Worm (Caenorhabditis elegans): ENCODE data around the gene ZC8.6.

The ZC8.6 gene

ce11 chrX:4976530-4976929 is 20.9 kb downstream of the ZC8.6 start, which contains the start of gene lfi-1:
lfi-1 (plus strand) TSS chrX:4976830.
- no peak for TF ChIP-seq nhr-12 (tag; optimal IDR thresholded peaks at IDR 0.05)
- TF ChIP-seq pha-4 (tag; optimal IDR thresholded peaks at IDR 0.05) = no peak
- TF ChIP-seq ham-2 (GFP tag; optimal IDR thresholded peaks at IDR 0.05) = no peak
- no peak for TF ChIP-seq lin-13 (tag; optimal IDR thresholded peaks at IDR 0.05)
- no peak for TF ChIP-seq nhr-2 (tag; optimal IDR thresholded peaks at IDR 0.05)
- TF ChIP-seq cnd-1 (tag; optimal IDR thresholded peaks at IDR 0.05) = no peak
- TF ChIP-seq mep-1 (tag; optimal IDR thresholded peaks at IDR 0.05) = no peak
- no peak for TF ChIP-seq sptf-1 (tag; optimal IDR thresholded peaks at IDR 0.05)

ce11 chrX:4974486-4974885 is 22.9 kb downstream of the ZC8.6 start:
- no peak for TF ChIP-seq ceh-39 (tag; optimal IDR thresholded peaks at IDR 0.05)
- TF ChIP-seq sptf-1 (tag; optimal IDR thresholded peaks at IDR 0.05) = no peak
- TF ChIP-seq ceh-83 (GFP tag; optimal IDR thresholded peaks at IDR 0.05) = no peak
- no peak for TF ChIP-seq snpc-4 (tag; optimal IDR thresholded peaks at IDR 0.05)
- no peak for TF ChIP-seq ces-1 (GFP tag; optimal IDR thresholded peaks at IDR 0.05)
- TF ChIP-seq lin-13 (tag; optimal IDR thresholded peaks at IDR 0.05) = no peak
- TF ChIP-seq elt-1 (tag; optimal IDR thresholded peaks at IDR 0.05; ENCODE audit: borderline replicate concordance, insufficient read depth) = no peak
- no peak for TF ChIP-seq nhr-12 (tag; optimal IDR thresholded peaks at IDR 0.05)
- TF ChIP-seq ceh-43 (GFP tag; optimal IDR thresholded peaks at IDR 0.05) = no peak
- TF ChIP-seq lsy-2 (tag; optimal IDR thresholded peaks at IDR 0.05) = no peak
- no peak for TF ChIP-seq sem-2 (GFP tag; optimal IDR thresholded peaks at IDR 0.05)
- TF ChIP-seq drap-1 (GFP tag; optimal IDR thresholded peaks at IDR 0.05) = no peak
- no peak for TF ChIP-seq unc-39 (tag; optimal IDR thresholded peaks at IDR 0.05)
- no peak for TF ChIP-seq elt-3 (tag; optimal IDR thresholded peaks at IDR 0.05)
- no peak for TF ChIP-seq mep-1 (tag; optimal IDR thresholded peaks at IDR 0.05)
- no peak for TF ChIP-seq nhr-76 (tag; optimal IDR thresholded peaks at IDR 0.05)

ce11 chrX:4972039-4972581 is 25.3 kb downstream of the ZC8.6 start:
- TF ChIP-seq nhr-12 (tag; optimal IDR thresholded peaks at IDR 0.05) = no peak
- peak; percentile 5 for TF ChIP-seq ham-2 (GFP tag; optimal IDR thresholded peaks at IDR 0.05)
- TF ChIP-seq tbx-8 (GFP tag; optimal IDR thresholded peaks at IDR 0.05) = peak; percentile 27
- no peak for TF ChIP-seq mep-1 (tag; optimal IDR thresholded peaks at IDR 0.05)
- peak; percentile 96 for TF ChIP-seq hlh-1 (tag; optimal IDR thresholded peaks at IDR 0.05)
- no peak for TF ChIP-seq bed-3 (GFP tag; optimal IDR thresholded peaks at IDR 0.05)
- peak; percentile 73 for TF ChIP-seq cnd-1 (tag; optimal IDR thresholded peaks at IDR 0.05)
- peak; percentile 43 for TF ChIP-seq sptf-1 (tag; optimal IDR thresholded peaks at IDR 0.05)
- TF ChIP-seq nhr-76 (tag; optimal IDR thresholded peaks at IDR 0.05) = no peak
- TF ChIP-seq blmp-1 (tag; optimal IDR thresholded peaks at IDR 0.05) = no peak
- TF ChIP-seq drap-1 (GFP tag; optimal IDR thresholded peaks at IDR 0.05) = no peak
- TF ChIP-seq unc-62 (GFP tag; optimal IDR thresholded peaks at IDR 0.05) = peak; percentile 25
- peak; percentile 12 for TF ChIP-seq elt-1 (tag; optimal IDR thresholded peaks at IDR 0.05; ENCODE audit: borderline replicate concordance, insufficient read depth)
- TF ChIP-seq unc-120 (tag; optimal IDR thresholded peaks at IDR 0.05; ENCODE audit: poor library complexity, severe bottlenecking) = no peak
- peak; percentile 88 for TF ChIP-seq lin-32 (GFP tag; optimal IDR thresholded peaks at IDR 0.05)
- peak; percentile 55 for TF ChIP-seq lin-13 (tag; optimal IDR thresholded peaks at IDR 0.05)

ce11 chrX:4971427-4971826 is 26.0 kb downstream of the ZC8.6 start:
- TF ChIP-seq hlh-1 (tag; optimal IDR thresholded peaks at IDR 0.05) (peak; percentile 23), mep-1 (tag; optimal IDR thresholded peaks at IDR 0.05) (no peak), flh-1 (GFP tag; optimal IDR thresholded peaks at IDR 0.05) (no peak), sem-2 (GFP tag; optimal IDR thresholded peaks at IDR 0.05) (no peak), elt-3 (tag; optimal IDR thresholded peaks at IDR 0.05) (no peak), ham-2 (GFP tag; optimal IDR thresholded peaks at IDR 0.05) (peak; percentile 5), M03D4.4 (tag; optimal IDR thresholded peaks at IDR 0.05) (peak; percentile 3), unc-39 (tag; optimal IDR thresholded peaks at IDR 0.05) (no peak), lin-32 (GFP tag; optimal IDR thresholded peaks at IDR 0.05) (no peak), ces-1 (GFP tag; optimal IDR thresholded peaks at IDR 0.05) (peak; percentile 11), lin-13 (tag; optimal IDR thresholded peaks at IDR 0.05) (no peak), cnd-1 (tag; optimal IDR thresholded peaks at IDR 0.05) (no peak), unc-120 (tag; optimal IDR thresholded peaks at IDR 0.05; ENCODE audit: poor library complexity, severe bottlenecking) (peak; percentile 61), unc-62 (GFP tag; optimal IDR thresholded peaks at IDR 0.05) (no peak)

ce11 chrX:4970863-4971345 is 26.5 kb downstream of the ZC8.6 start, which contains the start of gene calu-1:
calu-1 (minus strand) TSS chrX:4970913.
- TF ChIP-seq nhr-2 (tag; optimal IDR thresholded peaks at IDR 0.05) = no peak
